Fruit fly (Drosophila melanogaster) whole organism, prepupa: Measurements from ENCODE around the gene CG5697.

ENCODE experiments used
- CG10631 ChIP-seq: fragments of 200-800 bp; sonication (Bioruptor generic); optimal IDR thresholded peaks from 2 replicates; lab custom pipeline; 2016; ENCODE audit warnings: missing biosample characterization, missing genetic modification characterization
- CG11294 ChIP-seq: fragments of 200-800 bp; sonication (Bioruptor generic); IDR thresholded peaks from 2 replicates; pipeline ENCODE4 v1.3.6; 2022; ENCODE audit warnings: missing biosample characterization, missing genetic modification characterization
- CG15336 ChIP-seq: fragments of 200-800 bp; sonication (Bioruptor generic); IDR thresholded peaks from 2 replicates; pipeline ENCODE4 v1.3.6; 2022; ENCODE audit warnings: missing biosample characterization, missing genetic modification characterization
- CG16779 ChIP-seq: fragments of 200-800 bp; sonication (Bioruptor generic); optimal IDR thresholded peaks from 3 replicates; lab custom pipeline; 2017; ENCODE audit warnings: missing biosample characterization, mild to moderate bottlenecking, missing genetic modification characterization
- CG3919 ChIP-seq: fragments of 200-800 bp; sonication (Bioruptor generic); optimal IDR thresholded peaks from 3 replicates; lab custom pipeline; 2016; ENCODE audit warnings: missing biosample characterization, missing genetic modification characterization
- CG6276 ChIP-seq: fragments of 200-800 bp; sonication (Bioruptor generic); optimal IDR thresholded peaks from 2 replicates; lab custom pipeline; 2017; ENCODE audit warnings: missing biosample characterization, mild to moderate bottlenecking, missing genetic modification characterization
- CG6808 ChIP-seq: fragments of 200-800 bp; sonication (Bioruptor generic); optimal IDR thresholded peaks from 3 replicates; lab custom pipeline; 2017; ENCODE audit warnings: missing biosample characterization, missing genetic modification characterization, mild to moderate bottlenecking, moderate library complexity, missing genetic modification reagents
- CG8119 ChIP-seq: fragments of 200-800 bp; sonication (Bioruptor generic); IDR thresholded peaks from 3 replicates; pipeline ENCODE4 v1.3.6; 2022; ENCODE audit warnings: missing biosample characterization, missing genetic modification characterization
- CG8319 ChIP-seq: fragments of 200-800 bp; sonication (Bioruptor generic); optimal IDR thresholded peaks from 3 replicates; lab custom pipeline; 2016; ENCODE audit warnings: missing biosample characterization, missing genetic modification characterization
- Eip78C ChIP-seq: fragments of 200-800 bp; sonication (Bioruptor generic); peaks from one replicate; lab custom pipeline; 2016; ENCODE audit warnings: missing biosample characterization, missing genetic modification characterization
- Ets96B ChIP-seq: fragments of 200-800 bp; optimal IDR thresholded peaks from 2 replicates; lab custom pipeline; 2019; ENCODE audit warnings: missing biosample characterization, mild to moderate bottlenecking, missing genetic modification characterization, moderate library complexity
- Hr4 ChIP-seq: fragments of 200-800 bp; sonication (Bioruptor generic); optimal IDR thresholded peaks from 3 replicates; lab custom pipeline; 2016; ENCODE audit warnings: missing biosample characterization, missing genetic modification characterization
- Met ChIP-seq: fragments of 200-800 bp; sonication (Bioruptor generic); optimal IDR thresholded peaks from 3 replicates; lab custom pipeline; 2016; ENCODE audit warnings: missing biosample characterization, missing genetic modification characterization
- Sox14 ChIP-seq: fragments of 200-800 bp; sonication (Bioruptor generic); optimal IDR thresholded peaks from 3 replicates; lab custom pipeline; 2016; ENCODE audit warnings: missing biosample characterization, missing genetic modification characterization
- achi ChIP-seq: fragments of 200-800 bp; sonication (Bioruptor generic); optimal IDR thresholded peaks from 3 replicates; lab custom pipeline; 2016; ENCODE audit warnings: missing biosample characterization, missing genetic modification characterization
- cyc ChIP-seq: fragments of 200-800 bp; sonication (Bioruptor generic); optimal IDR thresholded peaks from 3 replicates; lab custom pipeline; 2016; ENCODE audit warnings: missing biosample characterization, missing genetic modification characterization
- eg ChIP-seq: fragments of 200-800 bp; sonication (Bioruptor generic); IDR thresholded peaks from 3 replicates; pipeline ENCODE4 v1.3.6; 2022; ENCODE audit warnings: missing biosample characterization, missing genetic modification characterization
- net ChIP-seq: fragments of 200-800 bp; sonication (Bioruptor generic); optimal IDR thresholded peaks from 3 replicates; lab custom pipeline; 2016; ENCODE audit warnings: missing biosample characterization, missing genetic modification characterization
- ss ChIP-seq, 2 experiments: fragments of 200-800 bp; sonication (Bioruptor generic); optimal IDR thresholded peaks; 2 replicates in 1 of 2; 3 replicates in 1 of 2; lab custom pipeline; 2017 to 2018; ENCODE audit warnings: mild to moderate bottlenecking in 2 of 2, missing biosample characterization in 2 of 2, missing genetic modification characterization in 2 of 2, moderate library complexity in 1 of 2

Gene CG5697

dm6 chr3R:21065010-21065695 is 49.4 kb downstream of the CG5697 start, which contains the start of gene AnxB9 (continued):
- TF ChIP-seq CG8319 (GFP tag; lab: Kevin White, UChicago) (no peak), Ets96B (tag; lab: Kevin White, UChicago) (peak; percentile 14), Sox14 (GFP tag; lab: Kevin White, UChicago) (peak; percentile 17), CG15336 (GFP tag; lab: Robert Waterston, UW) (peak; percentile 49; the same call in 1 of the 2 replicates), CG11294 (GFP tag; lab: Robert Waterston, UW) (no peak; the same call in 1 of the 2 replicates), CG16779 (tag; lab: Kevin White, UChicago) (peak; percentile 65), achi (GFP tag; lab: Kevin White, UChicago) (peak; percentile 36), CG10631 (GFP tag; lab: Kevin White, UChicago) (no peak), Met (GFP tag; lab: Kevin White, UChicago) (peak; percentile 34), ss (GFP tag; optimal IDR thresholded peaks at IDR 0.05; lab: Kevin White, UChicago) (peak; percentile 24 to 58), Hr4 (no peak), CG3919 (GFP tag; lab: Kevin White, UChicago) (peak; percentile 42)

- TF ChIP-seq CG8119 (no peak), CG8319 (GFP tag; lab: Kevin White, UChicago) (peak; percentile 50), eg (GFP tag; lab: Robert Waterston, UW) (peak; percentile 55; the same call in 1 of the 3 replicates), CG6808 (no peak), Eip78C (GFP tag; lab: Kevin White, UChicago) (peak; percentile 39), CG6276 (GFP tag; lab: Kevin White, UChicago) (peak; percentile 2), cyc (GFP tag; lab: Kevin White, UChicago) (no peak), Hr4 (peak; percentile 14), net (GFP tag; lab: Kevin White, UChicago) (no peak)
Measured at dm6 chr3R:21065696-21066080, 49.9 kb downstream of the CG5697 start.
